Fruit fly (Drosophila melanogaster) whole organism, wandering third instar larva: ENCODE measurements around the gene VhaM9.7-d.
A peak's percentile ranks its signal among the peaks of the same experiment; 100 is the strongest.

Experiments
- CG9705 ChIP-seq: fragments of 200-800 bp; sonication (Bioruptor generic); optimal IDR thresholded peaks from 2 replicates; lab custom pipeline; 2018; ENCODE audit warnings: missing biosample characterization, mild to moderate bottlenecking, missing genetic modification characterization
- Hnf4 ChIP-seq: fragments of 200-800 bp; sonication (Bioruptor generic); optimal IDR thresholded peaks from 2 replicates; lab custom pipeline; 2016; ENCODE audit warnings: missing biosample characterization, mild to moderate bottlenecking, missing genetic modification characterization
- Hr78 ChIP-seq: fragments of >200 bp; optimal IDR thresholded peaks from 2 replicates; lab custom pipeline; 2017; ENCODE audit warnings: missing biosample characterization, missing genetic modification characterization
- Hr83 ChIP-seq: fragments of 200-300 bp; sonication (Bioruptor generic); optimal IDR thresholded peaks from 2 replicates; lab custom pipeline; 2016; ENCODE audit warnings: missing biosample characterization, mild to moderate bottlenecking, missing genetic modification characterization, moderate library complexity; ENCODE audit not compliant: poor library complexity, severe bottlenecking
- Myc ChIP-seq: fragments of >200 bp; optimal IDR thresholded peaks from 2 replicates; lab custom pipeline; 2017
- N ChIP-seq: fragments of >200 bp; optimal IDR thresholded peaks from 2 replicates; lab custom pipeline; 2018; ENCODE audit warnings: missing biosample characterization, missing external identifiers, missing genetic modification characterization
- Rel ChIP-seq, 2 experiments: fragments of 200-800 bp; sonication (Bioruptor generic) in 1 of 2; optimal IDR thresholded peaks; 2 replicates in 1 of 2; 3 replicates in 1 of 2; lab custom pipeline; 2016 to 2019; ENCODE audit warnings: mild to moderate bottlenecking in 2 of 2, missing biosample characterization in 2 of 2, missing genetic modification characterization in 2 of 2, moderate library complexity in 1 of 2
- dsf ChIP-seq: sonication (Bioruptor generic); optimal IDR thresholded peaks from 2 replicates; lab custom pipeline; 2016; ENCODE audit warnings: missing biosample characterization, missing genetic modification characterization, borderline replicate concordance
- ey ChIP-seq: fragments of 200-800 bp; sonication (Bioruptor generic); optimal IDR thresholded peaks from 2 replicates; lab custom pipeline; 2016; ENCODE audit warnings: missing biosample characterization, missing genetic modification characterization
- fru ChIP-seq: fragments of 200-800 bp; sonication (Bioruptor generic); optimal IDR thresholded peaks from 3 replicates; lab custom pipeline; 2016; ENCODE audit warnings: missing biosample characterization, mild to moderate bottlenecking, missing genetic modification characterization
- lola ChIP-seq: fragments of >200 bp; optimal IDR thresholded peaks from 2 replicates; lab custom pipeline; 2017; ENCODE audit warnings: missing biosample characterization, missing genetic modification characterization
- pan ChIP-seq: fragments of >200 bp; optimal IDR thresholded peaks from 2 replicates; lab custom pipeline; 2017
- psq ChIP-seq: fragments of 200-800 bp; sonication (Bioruptor generic); optimal IDR thresholded peaks from 3 replicates; lab custom pipeline; 2017; ENCODE audit warnings: missing biosample characterization, mild to moderate bottlenecking, missing genetic modification characterization, moderate library complexity

dm6 chr3R:16986181-16987074 lies 11.4 kb downstream of the VhaM9.7-d start:
- peak; percentile 95 for TF ChIP-seq fru (GFP tag; lab: Kevin White, UChicago)
- no peak for TF ChIP-seq lola (GFP tag; lab: Kevin White, UChicago)
- TF ChIP-seq dsf: no peak
- TF ChIP-seq ey: peak; percentile 96
- TF ChIP-seq pan (lab: Kevin White, UChicago): no peak
- no peak for TF ChIP-seq N (GFP tag; lab: Kevin White, UChicago)
- TF ChIP-seq psq (GFP tag; lab: Kevin White, UChicago): peak; percentile 83
- peak; percentile 86 for TF ChIP-seq Hnf4
- TF ChIP-seq Rel (GFP tag; optimal IDR thresholded peaks at IDR 0.05; lab: Kevin White, UChicago): no peak
- TF ChIP-seq Rel (tag; optimal IDR thresholded peaks at IDR 0.05; lab: Kevin White, UChicago): peak; percentile 97
- no peak for TF ChIP-seq Myc
- no peak for TF ChIP-seq Hr78 (GFP tag; lab: Kevin White, UChicago)
- peak; percentile 64 for TF ChIP-seq CG9705 (GFP tag; lab: Kevin White, UChicago)
- peak; percentile 49 for TF ChIP-seq Hr83
